Fruit fly (Drosophila melanogaster) whole organism, adult: ENCODE measurements around the gene CG7772.
"Not testable (repeated sequence)": the region's sequence is repeated elsewhere in the genome, so short reads cannot be mapped to it uniquely, and the experiment has no call there.

Experiments used
- CG11617 ChIP-seq: fragments of 200-800 bp; sonication (Bioruptor generic); optimal IDR thresholded peaks from 2 replicates; lab custom pipeline; 2017; ENCODE audit warnings: mild to moderate bottlenecking, missing biosample characterization, missing genetic modification reagents, missing genetic modification characterization
- CG12768 ChIP-seq: fragments of 200-800 bp; sonication (Bioruptor generic); optimal IDR thresholded peaks from 2 replicates; lab custom pipeline; 2017; ENCODE audit warnings: missing biosample characterization, missing genetic modification characterization, mild to moderate bottlenecking, moderate library complexity, missing genetic modification reagents
- CG14711 ChIP-seq: fragments of 200-800 bp; sonication (Bioruptor generic); optimal IDR thresholded peaks from 2 replicates; lab custom pipeline; 2018; ENCODE audit warnings: missing biosample characterization, mild to moderate bottlenecking, missing genetic modification characterization, moderate library complexity
- CG1620 ChIP-seq: fragments of 200-800 bp; sonication (Bioruptor generic); optimal IDR thresholded peaks from 2 replicates; lab custom pipeline; 2016; ENCODE audit warnings: missing biosample characterization, missing genetic modification characterization
- CG33017 ChIP-seq: fragments of 200-800 bp; sonication (Bioruptor generic); optimal IDR thresholded peaks from 2 replicates; lab custom pipeline; 2018; ENCODE audit warnings: missing biosample characterization, mild to moderate bottlenecking, missing genetic modification characterization, moderate library complexity
- CG5204 ChIP-seq: fragments of 200-800 bp; sonication (Bioruptor generic); optimal IDR thresholded peaks from 2 replicates; lab custom pipeline; 2016; ENCODE audit warnings: missing biosample characterization, missing genetic modification characterization
- CG7045 ChIP-seq: fragments of 200-800 bp; sonication (Bioruptor generic); optimal IDR thresholded peaks from 2 replicates; lab custom pipeline; 2017; ENCODE audit warnings: missing biosample characterization, mild to moderate bottlenecking, missing genetic modification characterization
- CG7101 ChIP-seq: fragments of 200-800 bp; sonication (Bioruptor generic); optimal IDR thresholded peaks from 2 replicates; lab custom pipeline; 2018; ENCODE audit warnings: missing biosample characterization, mild to moderate bottlenecking, missing genetic modification characterization, moderate library complexity
- Clk ChIP-seq: fragments of 200-800 bp; sonication (Bioruptor generic); optimal IDR thresholded peaks from 2 replicates; lab custom pipeline; 2017; ENCODE audit warnings: missing biosample characterization, missing genetic modification characterization
- Crg-1 ChIP-seq: fragments of 200-800 bp; sonication (Bioruptor generic); optimal IDR thresholded peaks from 2 replicates; lab custom pipeline; 2016; ENCODE audit warnings: missing biosample characterization, missing genetic modification characterization
- Hr96 ChIP-seq: fragments of 200-800 bp; sonication (Bioruptor generic); optimal IDR thresholded peaks from 2 replicates; lab custom pipeline; 2016; ENCODE audit warnings: missing biosample characterization, missing genetic modification characterization
- Mnt ChIP-seq: fragments of 200-800 bp; sonication (Bioruptor generic); optimal IDR thresholded peaks from 2 replicates; lab custom pipeline; 2016; ENCODE audit warnings: missing biosample characterization, mild to moderate bottlenecking, missing genetic modification characterization
- bab1 ChIP-seq: fragments of 200-800 bp; sonication (Bioruptor generic); optimal IDR thresholded peaks from 3 replicates; lab custom pipeline; 2019; ENCODE audit warnings: missing biosample characterization, mild to moderate bottlenecking, missing genetic modification characterization, moderate library complexity
- cic ChIP-seq: fragments of 200-800 bp; sonication (Bioruptor generic); optimal IDR thresholded peaks from 2 replicates; lab custom pipeline; 2017; ENCODE audit warnings: missing biosample characterization, mild to moderate bottlenecking, missing genetic modification characterization, moderate library complexity
- cnc ChIP-seq, 2 experiments: fragments of >200 bp; optimal IDR thresholded peaks; 2 replicates each; lab custom pipeline; 2017
- kay ChIP-seq: fragments of 200-800 bp; sonication (Bioruptor generic); peaks from one replicate; lab custom pipeline; 2016; ENCODE audit warnings: missing biosample characterization, missing genetic modification characterization, borderline replicate concordance
- ovo ChIP-seq: fragments of 200-800 bp; sonication (Bioruptor generic); optimal IDR thresholded peaks from 2 replicates; lab custom pipeline; 2016; ENCODE audit warnings: missing biosample characterization, missing genetic modification characterization
- pad ChIP-seq: fragments of 200-800 bp; sonication (Bioruptor generic); optimal IDR thresholded peaks from 3 replicates; lab custom pipeline; 2017; ENCODE audit warnings: missing biosample characterization, missing genetic modification characterization, mild to moderate bottlenecking, moderate library complexity, missing genetic modification reagents
- tj ChIP-seq: fragments of 200-800 bp; sonication (Bioruptor generic); optimal IDR thresholded peaks from 3 replicates; lab custom pipeline; 2017; ENCODE audit warnings: missing biosample characterization, mild to moderate bottlenecking, missing genetic modification characterization, moderate library complexity
- toe ChIP-seq: fragments of 200-800 bp; sonication (Bioruptor generic); optimal IDR thresholded peaks from 2 replicates; lab custom pipeline; 2016; ENCODE audit warnings: missing biosample characterization, missing genetic modification characterization

Gene CG7772

dm6 chrX:17914508-17914907 lies 7.4 kb upstream of the CG7772 start:
- TF ChIP-seq CG7101 (tag; lab: Kevin White, UChicago): no peak
- TF ChIP-seq CG33017 (tag; lab: Kevin White, UChicago): no peak

- TF ChIP-seq CG11617 (GFP tag; lab: Kevin White, UChicago) (no peak), CG14711 (tag; lab: Kevin White, UChicago) (no peak)
These were observed 5.5 kb upstream of the CG7772 start for dm6 chrX:17912514-17912913.

- TF ChIP-seq CG7101 (tag; lab: Kevin White, UChicago): peak; percentile 69
- peak; percentile 15 for TF ChIP-seq CG7045 (GFP tag; lab: Kevin White, UChicago)
- TF ChIP-seq tj (GFP tag; lab: Kevin White, UChicago): peak; percentile 37
- peak; percentile 18 for TF ChIP-seq toe (GFP tag; lab: Kevin White, UChicago)
- TF ChIP-seq CG1620 (GFP tag; lab: Kevin White, UChicago): no peak
- TF ChIP-seq CG33017 (tag; lab: Kevin White, UChicago): peak; percentile 32
- TF ChIP-seq ovo (GFP tag; lab: Kevin White, UChicago): peak; percentile 59
- TF ChIP-seq Clk (GFP tag; lab: Kevin White, UChicago): no peak
- no peak for TF ChIP-seq CG12768 (GFP tag; lab: Kevin White, UChicago)
- no peak for TF ChIP-seq CG14711 (tag; lab: Kevin White, UChicago)
- peak; percentile 30 for TF ChIP-seq kay (GFP tag; lab: Kevin White, UChicago)
- TF ChIP-seq cnc (optimal IDR thresholded peaks at IDR 0.05; lab: Kevin White, UChicago): no peak
- no peak for TF ChIP-seq Crg-1 (GFP tag; lab: Kevin White, UChicago)
- TF ChIP-seq pad: no peak
- no peak for TF ChIP-seq cic (GFP tag; lab: Kevin White, UChicago)
- peak; percentile 61 for TF ChIP-seq bab1
- peak; percentile 36 for TF ChIP-seq CG5204
- TF ChIP-seq Hr96: no peak
- peak; percentile 70 for TF ChIP-seq CG11617 (GFP tag; lab: Kevin White, UChicago)
- no peak for TF ChIP-seq Mnt (GFP tag; lab: Kevin White, UChicago)
These were observed 4.1 kb upstream of the CG7772 start, which contains the start of gene CG6847 for dm6 chrX:17910941-17911703. TSS of gene CG6847 (plus strand) at chrX:17911462.

- TF ChIP-seq tj (GFP tag; lab: Kevin White, UChicago): no peak
- TF ChIP-seq CG5204: no peak
- no peak for TF ChIP-seq Crg-1 (GFP tag; lab: Kevin White, UChicago)
- TF ChIP-seq CG7101 (tag; lab: Kevin White, UChicago): no peak
These were observed 3.5 kb upstream of the CG7772 start for dm6 chrX:17910606-17910940.

- TF ChIP-seq Mnt (GFP tag; lab: Kevin White, UChicago); tj (GFP tag; lab: Kevin White, UChicago); Hr96: not testable (repeated sequence)
These were observed 7.7 kb downstream of the CG7772 start, which contains the start of gene Gss2 for dm6 chrX:17899402-17899801. TSS of gene Gss2 (plus strand) at chrX:17899702.

- TF ChIP-seq CG1620 (GFP tag; lab: Kevin White, UChicago); CG14711 (tag; lab: Kevin White, UChicago); CG7045 (GFP tag; lab: Kevin White, UChicago): not testable (repeated sequence)
These were observed 17.8 kb downstream of the CG7772 start, which contains the start of gene Gss1 for dm6 chrX:17889247-17889646. TSS of gene Gss1 (plus strand) at chrX:17889547.

dm6 chrX:17887877-17888276 lies 19.2 kb downstream of the CG7772 start, which contains the start of gene CG6788:
TSS of gene CG6788 (plus strand) at chrX:17888177.
- no peak for TF ChIP-seq cic (GFP tag; lab: Kevin White, UChicago)
- no peak for TF ChIP-seq kay (GFP tag; lab: Kevin White, UChicago)
- no peak for TF ChIP-seq CG7101 (tag; lab: Kevin White, UChicago)
- TF ChIP-seq Hr96: no peak
- TF ChIP-seq Mnt (GFP tag; lab: Kevin White, UChicago): no peak
- TF ChIP-seq CG5204: no peak
- TF ChIP-seq CG12768 (GFP tag; lab: Kevin White, UChicago): no peak
- TF ChIP-seq CG33017 (tag; lab: Kevin White, UChicago): no peak
- TF ChIP-seq tj (GFP tag; lab: Kevin White, UChicago): no peak
- TF ChIP-seq bab1: no peak
- TF ChIP-seq Clk (GFP tag; lab: Kevin White, UChicago): no peak
- no peak for TF ChIP-seq ovo (GFP tag; lab: Kevin White, UChicago)
- TF ChIP-seq CG1620 (GFP tag; lab: Kevin White, UChicago): no peak
- TF ChIP-seq toe (GFP tag; lab: Kevin White, UChicago): no peak
- TF ChIP-seq CG14711 (tag; lab: Kevin White, UChicago): no peak
- TF ChIP-seq pad: no peak
- no peak for TF ChIP-seq CG11617 (GFP tag; lab: Kevin White, UChicago)
- TF ChIP-seq cnc (optimal IDR thresholded peaks at IDR 0.05; lab: Kevin White, UChicago): no peak
- TF ChIP-seq CG7045 (GFP tag; lab: Kevin White, UChicago): no peak
- no peak for TF ChIP-seq Crg-1 (GFP tag; lab: Kevin White, UChicago)
